Fruit fly (Drosophila melanogaster): ENCODE results near the gene CG43814.

CG43814 gene

dm6 chr2L:18805247-18805636 is at the start of gene CG43814:
TSS of gene CG43814 (minus strand) at chr2L:18805347.
- TF ChIP-seq noc (tag; optimal IDR thresholded peaks at IDR 0.05): no peak

dm6 chr2L:18852249-18852648 is 47.1 kb upstream of the CG43814 start:
- no peak for TF ChIP-seq noc (tag; optimal IDR thresholded peaks at IDR 0.05)

- TF ChIP-seq noc (tag; optimal IDR thresholded peaks at IDR 0.05): no peak
Measured at dm6 chr2L:18846843-18847242, 41.7 kb upstream of the CG43814 start.

- TF ChIP-seq noc (tag; optimal IDR thresholded peaks at IDR 0.05): no peak
Measured at dm6 chr2L:18846175-18846574, 41.0 kb upstream of the CG43814 start.

- no peak for TF ChIP-seq noc (tag; optimal IDR thresholded peaks at IDR 0.05)
Measured at dm6 chr2L:18844917-18845509, 39.9 kb upstream of the CG43814 start, which contains the start of gene CG17321. TSS of gene CG17321 (plus strand) at chr2L:18845184.

dm6 chr2L:18844479-18844878 is 39.3 kb upstream of the CG43814 start, which contains the start of gene CG33120:
TSS of gene CG33120 (minus strand) at chr2L:18844579.
- no peak for TF ChIP-seq noc (tag; optimal IDR thresholded peaks at IDR 0.05)

- no peak for TF ChIP-seq noc (tag; optimal IDR thresholded peaks at IDR 0.05)
Measured at dm6 chr2L:18843560-18843959, 38.4 kb upstream of the CG43814 start.

- TF ChIP-seq noc (tag; optimal IDR thresholded peaks at IDR 0.05): no peak
Measured at dm6 chr2L:18841210-18841609, 36.1 kb upstream of the CG43814 start, which contains the start of gene CG31752. TSS of gene CG31752 (minus strand) at chr2L:18841310.

- peak; percentile 76 for TF ChIP-seq noc (tag; optimal IDR thresholded peaks at IDR 0.05)
Measured at dm6 chr2L:18839143-18839872, 34.2 kb upstream of the CG43814 start, which contains the start of gene CG10600. TSS of gene CG10600 (minus strand) at chr2L:18839679.

dm6 chr2L:18834525-18834924 is 29.4 kb upstream of the CG43814 start:
- TF ChIP-seq noc (tag; optimal IDR thresholded peaks at IDR 0.05): no peak

dm6 chr2L:18830587-18831528 is 25.7 kb upstream of the CG43814 start, which contains the start of the genes CG17597 and ScpX:
TSS of gene CG17597 (minus strand) at chr2L:18831153.
TSS of gene ScpX (plus strand) at chr2L:18831229.
- TF ChIP-seq noc (tag; optimal IDR thresholded peaks at IDR 0.05): peak; percentile 17

- no peak for TF ChIP-seq noc (tag; optimal IDR thresholded peaks at IDR 0.05)
Measured at dm6 chr2L:18826496-18827008, 21.4 kb upstream of the CG43814 start, which contains the start of gene Ugt36E1. TSS of gene Ugt36E1 (plus strand) at chr2L:18826770.

- peak; percentile 24 for TF ChIP-seq noc (tag; optimal IDR thresholded peaks at IDR 0.05)
Measured at dm6 chr2L:18823243-18823803, 18.2 kb upstream of the CG43814 start, which contains the start of gene Ugt36D1. TSS of gene Ugt36D1 (plus strand) at chr2L:18823548.

dm6 chr2L:18822805-18823204 is 17.7 kb upstream of the CG43814 start:
- TF ChIP-seq noc (tag; optimal IDR thresholded peaks at IDR 0.05): no peak

- no peak for TF ChIP-seq noc (tag; optimal IDR thresholded peaks at IDR 0.05)
Measured at dm6 chr2L:18819044-18819443, 13.9 kb upstream of the CG43814 start, which contains the start of gene Ugt36F1. TSS of gene Ugt36F1 (plus strand) at chr2L:18819344.

All from whole organism, larva.